Fruit fly (Drosophila melanogaster): Measurements from ENCODE around the gene dbe.

Gene dbe

DNA sequence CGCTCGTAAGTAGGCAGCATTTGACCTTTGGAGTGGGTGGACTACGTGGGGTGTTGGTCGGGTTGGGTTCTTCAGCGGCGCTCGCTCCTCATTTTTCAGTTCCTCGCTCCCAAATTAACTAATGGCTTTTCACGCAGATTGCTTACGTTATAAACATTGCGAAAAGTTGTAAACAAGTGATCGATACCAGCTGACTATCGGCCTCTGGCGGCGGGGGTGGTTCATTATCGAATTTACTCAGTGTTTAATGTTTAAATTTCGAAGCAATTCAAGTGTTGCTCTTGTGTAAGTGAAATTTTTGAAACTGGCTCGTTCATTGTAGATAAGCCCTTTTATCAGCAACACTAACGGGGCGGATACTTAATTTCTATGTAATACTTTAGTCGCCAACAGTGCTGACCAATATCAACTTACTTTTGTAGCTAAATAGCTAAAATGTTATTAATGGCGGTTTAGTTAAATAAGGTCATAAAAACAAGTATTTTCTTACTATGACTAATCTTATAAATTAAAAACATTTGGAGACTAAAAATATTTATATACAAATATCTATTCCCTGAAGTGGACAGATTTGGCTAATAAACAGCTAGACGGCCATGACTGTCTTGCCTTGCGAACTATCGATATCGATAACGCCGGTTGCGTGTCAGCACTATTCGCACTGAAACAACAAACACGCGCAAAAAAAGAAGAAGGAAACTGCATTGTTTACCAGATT is 50.2 kb downstream of the dbe start, which contains the start of the genes PGAP2 and Clp (continued):
- TF ChIP-seq ey (GFP tag; optimal IDR thresholded peaks at IDR 0.05): peak; percentile 63
- peak; percentile 74 for TF ChIP-seq Sp1 (GFP tag; optimal IDR thresholded peaks at IDR 0.05)
- no peak for TF ChIP-seq Rel (GFP tag; optimal IDR thresholded peaks at IDR 0.05)
- TF ChIP-seq Rel (tag; optimal IDR thresholded peaks at IDR 0.05): no peak

All from whole organism, wandering third instar larva.